Worm (Caenorhabditis elegans): ENCODE results near the gene ttbk-8.2.
A peak's percentile ranks its signal among the peaks of the same experiment; 100 is the strongest.

DNA sequence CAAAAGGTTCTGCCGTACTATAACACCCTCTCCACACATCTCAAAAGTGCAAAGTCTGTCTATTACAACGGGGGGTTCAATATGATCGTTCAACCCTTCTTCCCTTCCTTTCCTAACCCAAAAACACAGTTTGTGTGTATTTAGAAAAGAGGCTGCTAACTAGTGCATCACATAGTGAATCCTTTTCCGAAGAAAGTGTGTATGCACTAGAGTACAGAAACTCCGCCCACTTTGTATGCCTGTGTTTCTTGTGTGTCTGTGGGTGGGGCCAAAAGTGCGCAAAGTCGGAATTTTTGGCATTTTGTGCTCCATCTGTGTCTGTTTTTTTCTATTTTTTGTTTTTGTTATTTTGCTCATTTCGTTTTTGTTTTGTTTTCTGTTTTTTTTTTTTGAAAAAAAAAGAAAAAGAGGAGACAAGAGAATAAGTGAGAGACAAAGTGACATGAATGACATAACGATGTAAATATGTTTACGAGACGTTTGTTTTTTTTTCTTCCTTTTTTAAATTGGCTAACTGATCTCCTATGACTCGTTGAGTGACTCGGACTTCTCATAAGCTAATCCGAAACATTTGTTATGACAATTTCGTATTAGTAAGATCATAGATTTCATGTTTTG lies 33.1 kb upstream of the ttbk-8.2 start:
- TF ChIP-seq blmp-1 (tag; optimal IDR thresholded peaks at IDR 0.05; ENCODE audit: insufficient read depth) (no peak), lsy-2 (tag; optimal IDR thresholded peaks at IDR 0.05) (no peak), ztf-11 (tag; optimal IDR thresholded peaks at IDR 0.05) (no peak), ama-1 (optimal IDR thresholded peaks at IDR 0.05) (no peak), egl-27 (tag; optimal IDR thresholded peaks at IDR 0.05) (peak; percentile 14), lin-39 (tag; optimal IDR thresholded peaks at IDR 0.05) (no peak), nhr-25 (tag; optimal IDR thresholded peaks at IDR 0.05) (no peak), ceh-82 (tag; optimal IDR thresholded peaks at IDR 0.05) (no peak), nhr-10 (tag; optimal IDR thresholded peaks at IDR 0.05) (no peak)

Data from whole organism, L2 larva.